Worm (Caenorhabditis elegans): ENCODE data around the gene F47B10.9.

DNA sequence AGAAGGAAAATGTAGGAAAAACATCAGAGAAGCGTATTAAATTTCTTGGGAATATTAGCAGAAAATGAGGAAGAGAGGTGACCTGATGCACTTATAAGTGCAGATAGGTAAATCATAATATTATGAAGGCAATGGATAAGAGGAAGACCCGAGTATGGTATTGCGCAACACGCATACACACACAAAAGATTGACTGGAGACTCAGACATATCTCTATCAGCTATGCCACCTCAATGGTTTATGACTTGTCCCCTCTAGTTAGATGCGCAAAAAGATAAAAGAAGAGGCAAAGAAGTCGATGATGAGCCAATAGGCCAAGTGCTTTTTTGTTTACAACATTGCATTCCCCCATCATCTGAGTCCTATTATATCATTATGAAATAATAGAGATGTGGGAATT, 18.2 kb upstream of the F47B10.9 start:
- no peak for TF ChIP-seq F37B4.10 (GFP tag; IDR thresholded peaks at IDR 0.05)
- no peak for TF ChIP-seq cebp-1 (GFP tag; IDR thresholded peaks at IDR 0.05)
- TF ChIP-seq cebp-1 (tag; optimal IDR thresholded peaks at IDR 0.05), result no peak
